Fruit fly (Drosophila melanogaster): ENCODE results near the gene CG5122.

CG5122 gene

DNA sequence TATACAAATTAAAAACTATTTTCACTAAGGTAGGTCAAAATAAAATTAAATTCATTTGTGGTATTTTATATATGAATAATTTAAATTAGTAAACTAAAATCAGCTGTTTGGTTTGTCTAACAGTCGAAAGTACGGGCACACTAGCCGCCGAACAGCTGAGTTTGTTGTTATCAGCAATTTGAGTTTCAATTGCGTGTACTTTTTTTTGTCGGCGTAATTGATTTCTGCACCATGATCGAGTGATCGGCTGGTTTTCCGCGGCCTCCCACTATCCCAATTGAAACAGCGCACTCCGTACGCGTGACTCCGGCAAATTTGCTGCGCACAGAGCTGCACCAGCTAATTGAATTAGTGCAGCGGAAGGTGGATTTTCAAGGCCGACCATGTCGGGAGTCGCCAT is 48.7 kb downstream of the CG5122 start, which contains the start of gene Alg7 (continued):
- TF ChIP-seq mam (GFP tag; optimal IDR thresholded peaks at IDR 0.05) (no peak), Asciz (GFP tag; optimal IDR thresholded peaks at IDR 0.05) (no peak), lilli (GFP tag; optimal IDR thresholded peaks at IDR 0.05) (no peak), sens-2 (GFP tag; IDR thresholded peaks at IDR 0.05) (no peak), CG17568 (GFP tag; optimal IDR thresholded peaks at IDR 0.05) (no peak), ci (GFP tag; IDR thresholded peaks at IDR 0.05) (0 out of 3 replicates have a peak, but pooled peaks have one; percentile 10), CG3407 (GFP tag; optimal IDR thresholded peaks at IDR 0.05) (no peak), CG6854 (GFP tag; optimal IDR thresholded peaks at IDR 0.05) (no peak), unc-4 (GFP tag; IDR thresholded peaks at IDR 0.05; ENCODE audit: partially characterized antibody) (0 out of 2 replicates have a peak, but pooled peaks have one; percentile 15), MTF-1 (GFP tag; optimal IDR thresholded peaks at IDR 0.05; ENCODE audit: borderline replicate concordance) (no peak), PHDP (tag; optimal IDR thresholded peaks at IDR 0.05) (no peak), emc (GFP tag; optimal IDR thresholded peaks at IDR 0.05) (no peak), MBD-R2 (GFP tag; IDR thresholded peaks at IDR 0.05) (peak; percentile 82), CG10654 (GFP tag; optimal IDR thresholded peaks at IDR 0.05) (no peak), CG10147 (GFP tag; optimal IDR thresholded peaks at IDR 0.05) (no peak), CG31365 (tag; optimal IDR thresholded peaks at IDR 0.05) (no peak), TFAM (GFP tag; optimal IDR thresholded peaks at IDR 0.05) (no peak), CG12942 (GFP tag; optimal IDR thresholded peaks at IDR 0.05) (no peak), pzg (GFP tag; optimal IDR thresholded peaks at IDR 0.05) (peak; percentile 45), vvl (GFP tag; IDR thresholded peaks at IDR 0.05) (peak; percentile 70; the same call in 1 of the 2 replicates), gce (GFP tag; IDR thresholded peaks at IDR 0.05) (no peak), kah (GFP tag; optimal IDR thresholded peaks at IDR 0.05) (no peak), Vsx1 (GFP tag; optimal IDR thresholded peaks at IDR 0.05) (no peak), BEAF-32 (GFP tag; optimal IDR thresholded peaks at IDR 0.05) (peak; percentile 6), CG1832 (GFP tag; optimal IDR thresholded peaks at IDR 0.05) (no peak), CG34422 (GFP tag; IDR thresholded peaks at IDR 0.05) (peak; percentile 55; the same call in 1 of the 3 replicates), CG6254 (GFP tag; optimal IDR thresholded peaks at IDR 0.05) (no peak), eyg (GFP tag; optimal IDR thresholded peaks at IDR 0.05) (no peak), ap (GFP tag; IDR thresholded peaks at IDR 0.05) (no peak), dmrt99B (tag; optimal IDR thresholded peaks at IDR 0.05) (no peak), hkb (optimal IDR thresholded peaks at IDR 0.05) (no peak), hkb (GFP tag; IDR thresholded peaks at IDR 0.05) (no peak), sc (optimal IDR thresholded peaks at IDR 0.05) (no peak), sc (GFP tag; optimal IDR thresholded peaks at IDR 0.05) (no peak), HLH4C (GFP tag; IDR thresholded peaks at IDR 0.05; ENCODE audit: partially characterized antibody) (no peak), CG1024 (GFP tag; IDR thresholded peaks at IDR 0.05) (no peak)

DNA sequence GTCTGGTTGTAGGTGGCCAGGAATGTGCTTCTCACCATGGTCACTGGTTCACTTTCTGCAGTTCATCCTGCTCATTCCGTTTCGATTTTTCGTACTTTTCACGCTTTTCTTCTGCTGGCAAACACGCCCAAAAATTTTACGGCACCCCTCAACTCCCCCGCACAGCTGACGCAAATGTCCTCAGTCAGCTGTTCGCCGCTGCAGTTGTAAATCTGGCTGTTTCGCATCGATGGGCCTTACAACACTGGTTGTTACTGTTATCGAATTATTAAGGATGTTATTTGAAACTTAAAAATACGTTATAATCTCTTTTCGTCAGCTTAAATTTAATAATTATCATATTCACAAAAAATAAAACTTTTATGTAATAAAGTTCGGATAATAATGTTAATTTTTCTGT is 52.0 kb downstream of the CG5122 start, which contains the start of gene Mgat3:
Gene Mgat3 (minus strand): TSS at position 182 of the 400 bp plus-strand sequence.
- no peak for TF ChIP-seq Elba2 (GFP tag; optimal IDR thresholded peaks at IDR 0.05)
- no peak for TF ChIP-seq CG14050 (GFP tag; IDR thresholded peaks at IDR 0.05)
- TF ChIP-seq Dp (GFP tag; optimal IDR thresholded peaks at IDR 0.05): peak; percentile 1
- TF ChIP-seq crol (GFP tag; IDR thresholded peaks at IDR 0.05): peak; percentile 84
- no peak for TF ChIP-seq CG18599 (GFP tag; optimal IDR thresholded peaks at IDR 0.05)
- peak; percentile 46; the same call in 1 of the 2 replicates for TF ChIP-seq MBD-R2 (GFP tag; IDR thresholded peaks at IDR 0.05)
- TF ChIP-seq al (GFP tag; IDR thresholded peaks at IDR 0.05): no peak
- TF ChIP-seq CG12299 (tag; optimal IDR thresholded peaks at IDR 0.05): no peak
- TF ChIP-seq Taf1 (GFP tag; IDR thresholded peaks at IDR 0.05): no peak
- no peak for TF ChIP-seq CG10565 (GFP tag; optimal IDR thresholded peaks at IDR 0.05)
- TF ChIP-seq CG2116 (GFP tag; optimal IDR thresholded peaks at IDR 0.05): peak; percentile 55
- no peak for TF ChIP-seq CG4360 (GFP tag; IDR thresholded peaks at IDR 0.05)
- TF ChIP-seq slbo (GFP tag; IDR thresholded peaks at IDR 0.05): no peak
- TF ChIP-seq bab2 (GFP tag; optimal IDR thresholded peaks at IDR 0.05): no peak
- no peak for TF ChIP-seq Dip3 (GFP tag; optimal IDR thresholded peaks at IDR 0.05)
- peak; percentile 16 for TF ChIP-seq MESR4 (GFP tag; optimal IDR thresholded peaks at IDR 0.05)
- no peak for TF ChIP-seq CG12104 (GFP tag; optimal IDR thresholded peaks at IDR 0.05)
- no peak for TF ChIP-seq CkIIα-i1 (GFP tag; IDR thresholded peaks at IDR 0.05)
- TF ChIP-seq BEAF-32 (GFP tag; optimal IDR thresholded peaks at IDR 0.05): peak; percentile 13
- no peak for TF ChIP-seq Drgx (GFP tag; IDR thresholded peaks at IDR 0.05)
